Worm (Caenorhabditis elegans): ENCODE results near the gene nuo-5.

The nuo-5 gene

DNA sequence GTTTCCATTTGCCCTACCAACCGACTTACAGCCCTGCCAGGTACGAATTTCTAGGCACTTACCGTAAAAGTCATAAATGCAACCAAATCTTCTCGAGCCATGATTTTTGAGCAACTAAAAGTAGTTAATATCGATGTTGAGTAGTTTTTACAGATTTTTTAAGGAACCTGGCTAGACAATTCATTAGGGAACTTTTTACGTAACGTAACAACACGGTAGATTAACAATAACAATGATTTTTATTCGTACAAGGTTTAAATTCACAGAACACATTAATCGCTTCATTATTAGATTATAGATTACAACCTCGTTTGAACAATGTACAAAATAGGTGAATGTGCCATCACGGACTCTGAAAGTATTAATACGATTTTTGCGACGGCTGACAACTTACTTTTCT lies 54.2 kb downstream of the nuo-5 start, which contains the start of gene srx-26:
Gene srx-26, minus strand, starts transcription at position 101 of the 400 bp plus-strand sequence.
- TF ChIP-seq ceh-20 (GFP tag; IDR thresholded peaks at IDR 0.05) (no peak), T26A8.4 (GFP tag; IDR thresholded peaks at IDR 0.05) (no peak), lir-3 (tag; optimal IDR thresholded peaks at IDR 0.05) (no peak), hmg-1.1 (GFP tag; IDR thresholded peaks at IDR 0.05) (no peak), Y5F2A.4 (GFP tag; optimal IDR thresholded peaks at IDR 0.05) (no peak), zip-2 (tag; optimal IDR thresholded peaks at IDR 0.05) (no peak), Y48G9A.11 (GFP tag; IDR thresholded peaks at IDR 0.05) (no peak), spr-3 (GFP tag; optimal IDR thresholded peaks at IDR 0.05) (no peak), ztf-11 (tag; optimal IDR thresholded peaks at IDR 0.05) (no peak), fkh-10 (GFP tag; optimal IDR thresholded peaks at IDR 0.05) (no peak), egl-27 (tag; optimal IDR thresholded peaks at IDR 0.05) (no peak), ceh-44 (GFP tag; IDR thresholded peaks at IDR 0.05) (no peak), Y105C5A.15 (GFP tag; IDR thresholded peaks at IDR 0.05) (no peak)

Measured in whole organism, L4 larva.